Fruit fly (Drosophila melanogaster) whole organism, embryonic: Measurements from ENCODE around the gene Prat2.

ENCODE experiments used
- Aef1 ChIP-seq: fragments of 200-800 bp; sonication (Bioruptor generic); IDR thresholded peaks from 3 replicates; pipeline ENCODE4 v1.3.6; 2022; ENCODE audit warnings: missing biosample characterization, missing genetic modification characterization
- CG10274 ChIP-seq: fragments of 200-800 bp; sonication (Bioruptor generic); optimal IDR thresholded peaks from 3 replicates; lab custom pipeline; 2017; ENCODE audit warnings: missing biosample characterization, mild to moderate bottlenecking, missing genetic modification characterization
- CG10366 ChIP-seq: fragments of 200-800 bp; sonication (Bioruptor generic); IDR thresholded peaks from 2 replicates; pipeline ENCODE4 v1.3.6; 2022; ENCODE audit warnings: missing biosample characterization, missing genetic modification characterization
- CG10431 ChIP-seq: fragments of 200-800 bp; sonication (Bioruptor generic); optimal IDR thresholded peaks from 3 replicates; lab custom pipeline; 2018; ENCODE audit warnings: missing biosample characterization, mild to moderate bottlenecking, missing genetic modification characterization
- CG11398 ChIP-seq: fragments of 200-800 bp; sonication (Bioruptor generic); optimal IDR thresholded peaks from 2 replicates; lab custom pipeline; 2016; ENCODE audit warnings: missing biosample characterization, missing genetic modification characterization
- CG12071 ChIP-seq: fragments of 200-800 bp; sonication (Bioruptor generic); optimal IDR thresholded peaks from 3 replicates; lab custom pipeline; 2018; ENCODE audit warnings: missing biosample characterization, mild to moderate bottlenecking, missing genetic modification characterization
- CG12659 ChIP-seq: fragments of 200-800 bp; sonication (Bioruptor generic); optimal IDR thresholded peaks from 3 replicates; lab custom pipeline; 2017; ENCODE audit warnings: mild to moderate bottlenecking, missing biosample characterization, missing genetic modification reagents, missing genetic modification characterization
- CG15601 ChIP-seq: fragments of 200-800 bp; sonication (Bioruptor generic); optimal IDR thresholded peaks from 3 replicates; lab custom pipeline; 2019; ENCODE audit warnings: missing biosample characterization, mild to moderate bottlenecking, missing genetic modification characterization, moderate library complexity
- CG17359 ChIP-seq: fragments of 200-800 bp; sonication (Bioruptor generic); optimal IDR thresholded peaks from 3 replicates; lab custom pipeline; 2018; ENCODE audit warnings: missing biosample characterization, mild to moderate bottlenecking, missing genetic modification characterization, moderate library complexity
- CG1792 ChIP-seq: fragments of 200-800 bp; sonication (Bioruptor generic); optimal IDR thresholded peaks from 2 replicates; lab custom pipeline; 2016; ENCODE audit warnings: missing biosample characterization, missing genetic modification characterization
- CG34224 ChIP-seq: fragments of 200-800 bp; sonication (Bioruptor generic); IDR thresholded peaks from 3 replicates; pipeline ENCODE4 v1.3.6; 2022; ENCODE audit warnings: missing biosample characterization, missing genetic modification characterization; ENCODE audit not compliant: partially characterized antibody
- CG34422 ChIP-seq: fragments of 200-800 bp; sonication (Bioruptor generic); IDR thresholded peaks from 3 replicates; pipeline ENCODE4 v1.3.6; 2022; ENCODE audit warnings: missing biosample characterization, missing genetic modification characterization
- CG3995 ChIP-seq: fragments of 200-800 bp; sonication (Bioruptor generic); optimal IDR thresholded peaks from 3 replicates; lab custom pipeline; 2016; ENCODE audit warnings: missing biosample characterization, missing genetic modification characterization
- CG42726 ChIP-seq: fragments of 200-800 bp; sonication (Bioruptor generic); IDR thresholded peaks from 2 replicates; pipeline ENCODE4 v1.3.6; 2022; ENCODE audit warnings: missing biosample characterization, missing genetic modification characterization; ENCODE audit not compliant: partially characterized antibody
- CG4360 ChIP-seq: fragments of 200-800 bp; sonication (Bioruptor generic); IDR thresholded peaks from 2 replicates; pipeline ENCODE4 v1.3.6; 2022; ENCODE audit warnings: missing biosample characterization, missing genetic modification characterization
- CG6272 ChIP-seq: fragments of 200-800 bp; sonication (Bioruptor generic); IDR thresholded peaks from 2 replicates; pipeline ENCODE4 v1.3.6; 2022; ENCODE audit warnings: missing biosample characterization, missing genetic modification characterization
- CG8388 ChIP-seq: fragments of 200-800 bp; sonication (Bioruptor generic); optimal IDR thresholded peaks from 2 replicates; lab custom pipeline; 2019; ENCODE audit warnings: missing biosample characterization, mild to moderate bottlenecking, missing genetic modification characterization, moderate library complexity
- CG9797 ChIP-seq: fragments of 200-800 bp; sonication (Bioruptor generic); optimal IDR thresholded peaks from 3 replicates; lab custom pipeline; 2018; ENCODE audit warnings: missing biosample characterization, mild to moderate bottlenecking, missing genetic modification characterization
- CG9932 ChIP-seq: fragments of 200-800 bp; sonication (Bioruptor generic); IDR thresholded peaks from 2 replicates; pipeline ENCODE4 v1.3.6; 2022; ENCODE audit warnings: missing biosample characterization, missing genetic modification characterization
- Doc2 ChIP-seq: fragments of 200-800 bp; sonication (Bioruptor generic); IDR thresholded peaks from 2 replicates; pipeline ENCODE4 v1.3.6; 2022; ENCODE audit warnings: missing biosample characterization, missing genetic modification characterization
- GATAe ChIP-seq: fragments of 200-800 bp; sonication (Bioruptor generic); conservative IDR thresholded peaks from 2 replicates; pipeline ENCODE4 v1.3.6; 2022; ENCODE audit warnings: missing biosample characterization, missing genetic modification characterization
- H15 ChIP-seq: fragments of 200-800 bp; sonication (Bioruptor generic); IDR thresholded peaks from 3 replicates; pipeline ENCODE4 v1.3.6; 2022; ENCODE audit warnings: missing biosample characterization, missing genetic modification characterization
- HLH54F ChIP-seq: fragments of 200-800 bp; sonication (Bioruptor generic); optimal IDR thresholded peaks from 3 replicates; lab custom pipeline; 2016; ENCODE audit warnings: missing biosample characterization, missing genetic modification characterization
- Hr3 ChIP-seq: fragments of 200-800 bp; sonication (Bioruptor generic); optimal IDR thresholded peaks from 3 replicates; lab custom pipeline; 2016; ENCODE audit warnings: missing biosample characterization, missing genetic modification characterization
- Kr ChIP-seq: fragments of 200-800 bp; sonication (Bioruptor generic); optimal IDR thresholded peaks from 2 replicates; lab custom pipeline; 2017; ENCODE audit warnings: missing biosample characterization, mild to moderate bottlenecking, missing genetic modification characterization
- MTF-1 ChIP-seq: fragments of 200-800 bp; sonication (Bioruptor generic); optimal IDR thresholded peaks from 2 replicates; lab custom pipeline; 2018; ENCODE audit warnings: missing biosample characterization, mild to moderate bottlenecking, missing genetic modification characterization, borderline replicate concordance
- Mad ChIP-seq: fragments of 200-800 bp; sonication (Bioruptor generic); optimal IDR thresholded peaks from 2 replicates; lab custom pipeline; 2016; ENCODE audit warnings: missing biosample characterization, missing genetic modification characterization
- Pdp1 ChIP-seq, 2 experiments: fragments of 200-800 bp; sonication (Bioruptor generic); optimal IDR thresholded peaks; 3 replicates each; lab custom pipeline; 2016; ENCODE audit warnings: missing biosample characterization in 2 of 2, missing genetic modification characterization in 2 of 2, mild to moderate bottlenecking in 1 of 2, moderate library complexity in 1 of 2
- Ptx1 ChIP-seq: fragments of 200-800 bp; sonication (Bioruptor generic); IDR thresholded peaks from 2 replicates; pipeline ENCODE4 v1.3.6; 2022; ENCODE audit warnings: missing biosample characterization, missing genetic modification characterization
- Tbp ChIP-seq: fragments of >200 bp; optimal IDR thresholded peaks from 2 replicates; lab custom pipeline; 2018; ENCODE audit warnings: missing biosample characterization, missing genetic modification characterization
- YL-1 ChIP-seq: fragments of 200-800 bp; sonication (Bioruptor generic); optimal IDR thresholded peaks from 3 replicates; lab custom pipeline; 2017; ENCODE audit warnings: missing biosample characterization, mild to moderate bottlenecking, missing genetic modification characterization
- amos ChIP-seq: fragments of 200-800 bp; sonication (Bioruptor generic); IDR thresholded peaks from 2 replicates; pipeline ENCODE4 v1.3.6; 2022; ENCODE audit warnings: missing biosample characterization, missing genetic modification characterization; ENCODE audit not compliant: partially characterized antibody
- br ChIP-seq: fragments of >200 bp; optimal IDR thresholded peaks from 2 replicates; lab custom pipeline; 2017
- cad ChIP-seq: fragments of >200 bp; optimal IDR thresholded peaks from 2 replicates; lab custom pipeline; 2017; ENCODE audit warnings: missing biosample characterization, missing genetic modification characterization
- cas ChIP-seq: fragments of 200-800 bp; sonication (Bioruptor generic); IDR thresholded peaks from 2 replicates; pipeline ENCODE4 v1.3.6; 2022; ENCODE audit warnings: missing biosample characterization, missing genetic modification characterization
- chinmo ChIP-seq: fragments of 200-800 bp; sonication (Bioruptor generic); IDR thresholded peaks from 4 replicates; pipeline ENCODE4 v1.3.6; 2022; ENCODE audit warnings: missing biosample characterization, missing genetic modification characterization; ENCODE audit not compliant: partially characterized antibody
- corto ChIP-seq: fragments of 200-800 bp; sonication (Bioruptor generic); optimal IDR thresholded peaks from 2 replicates; lab custom pipeline; 2016; ENCODE audit warnings: missing biosample characterization, mild to moderate bottlenecking, missing genetic modification characterization, moderate library complexity
- crp ChIP-seq, 2 experiments: fragments of 200-800 bp; sonication (Bioruptor generic); optimal IDR thresholded peaks; 2 replicates in 1 of 2; 3 replicates in 1 of 2; lab custom pipeline; 2017; ENCODE audit warnings: missing biosample characterization in 2 of 2, missing genetic modification characterization in 2 of 2, mild to moderate bottlenecking in 1 of 2, moderate library complexity in 1 of 2
- dati ChIP-seq: fragments of 200-800 bp; sonication (Bioruptor generic); IDR thresholded peaks from 2 replicates; pipeline ENCODE4 v1.3.6; 2022; ENCODE audit warnings: missing biosample characterization, missing genetic modification characterization
- ftz-f1 ChIP-seq: fragments of 200-800 bp; sonication (Bioruptor generic); optimal IDR thresholded peaks from 2 replicates; lab custom pipeline; 2016; ENCODE audit warnings: missing biosample characterization, missing genetic modification characterization
- psq ChIP-seq: fragments of 200-800 bp; sonication (Bioruptor generic); optimal IDR thresholded peaks from 2 replicates; lab custom pipeline; 2017; ENCODE audit warnings: missing biosample characterization, missing genetic modification characterization
- repo ChIP-seq: fragments of 200-800 bp; sonication (Bioruptor generic); optimal IDR thresholded peaks from 2 replicates; lab custom pipeline; 2016; ENCODE audit warnings: missing biosample characterization, missing genetic modification characterization
- salm ChIP-seq: fragments of 200-800 bp; sonication (Bioruptor generic); optimal IDR thresholded peaks from 2 replicates; lab custom pipeline; 2018; ENCODE audit warnings: missing biosample characterization, mild to moderate bottlenecking, missing genetic modification characterization
- sens ChIP-seq: fragments of 200-800 bp; sonication (Bioruptor generic); peaks from one replicate; lab custom pipeline; 2016; ENCODE audit warnings: missing biosample characterization, missing genetic modification characterization
- sqz ChIP-seq: fragments of 200-800 bp; sonication (Bioruptor generic); optimal IDR thresholded peaks from 3 replicates; lab custom pipeline; 2018; ENCODE audit warnings: missing biosample characterization, mild to moderate bottlenecking, missing genetic modification characterization
- stc ChIP-seq: fragments of 200-800 bp; sonication (Bioruptor generic); IDR thresholded peaks from 2 replicates; pipeline ENCODE4 v1.3.6; 2022; ENCODE audit warnings: missing biosample characterization, missing genetic modification characterization
- tgo ChIP-seq: fragments of 200-800 bp; sonication (Bioruptor generic); IDR thresholded peaks from 3 replicates; pipeline ENCODE4 v1.3.6; 2022; ENCODE audit warnings: missing biosample characterization, missing genetic modification characterization
- trem ChIP-seq: fragments of 200-800 bp; optimal IDR thresholded peaks from 3 replicates; lab custom pipeline; 2019; ENCODE audit warnings: missing biosample characterization, mild to moderate bottlenecking, missing genetic modification characterization, moderate library complexity
- vnd ChIP-seq: fragments of 200-800 bp; sonication (Bioruptor generic); IDR thresholded peaks from 3 replicates; pipeline ENCODE4 v1.3.6; 2022; ENCODE audit warnings: missing biosample characterization, missing genetic modification characterization; ENCODE audit not compliant: partially characterized antibody
- wor ChIP-seq: fragments of 200-800 bp; sonication (Bioruptor generic); IDR thresholded peaks from 2 replicates; pipeline ENCODE4 v1.3.6; 2022; ENCODE audit warnings: missing biosample characterization, missing genetic modification characterization
- zen ChIP-seq: fragments of 200-800 bp; sonication (Bioruptor generic); optimal IDR thresholded peaks from 3 replicates; lab custom pipeline; 2018; ENCODE audit warnings: missing biosample characterization, mild to moderate bottlenecking, missing genetic modification characterization, moderate library complexity

Gene Prat2

DNA sequence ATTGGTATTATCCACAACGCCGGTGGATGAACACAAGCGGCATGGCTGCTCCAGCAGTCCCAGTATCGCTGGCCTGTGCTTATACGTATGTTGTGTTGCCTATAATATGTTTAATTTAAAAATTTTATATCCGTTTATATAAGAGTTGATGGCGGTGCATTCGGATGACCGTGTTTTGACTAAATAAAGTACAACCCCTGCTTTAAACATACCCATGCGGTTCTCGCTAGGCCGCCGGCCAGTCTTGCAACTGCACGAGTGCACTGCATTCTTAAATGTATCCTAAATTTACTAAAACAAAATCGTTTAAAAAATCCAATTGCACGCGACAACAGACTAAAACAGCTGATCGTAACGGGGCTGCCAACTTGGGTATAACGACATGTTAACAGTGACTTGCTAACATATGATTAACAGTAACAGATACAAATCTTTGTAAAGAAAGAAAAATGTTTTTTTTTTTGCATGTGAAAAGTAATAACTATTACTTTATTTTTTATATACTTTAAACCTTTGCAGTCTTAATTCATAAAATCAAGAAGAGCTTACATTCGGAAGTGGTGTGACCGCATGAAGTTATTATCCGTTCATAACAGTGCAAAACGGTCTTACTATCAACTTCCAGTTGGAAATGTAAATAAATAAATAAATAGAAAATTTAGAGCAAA is 43.2 kb upstream of the Prat2 start, which contains the start of the genes Uqcc1 and Surf1:
TSS of gene Uqcc1 (minus strand) at position 356 of the 668 bp plus-strand sequence.
TSS of gene Surf1 (plus strand) at position 594 of the 668 bp plus-strand sequence.
- TF ChIP-seq YL-1 (GFP tag; lab: Kevin White, UChicago): peak; percentile 45
- TF ChIP-seq crp (GFP tag; optimal IDR thresholded peaks at IDR 0.05; lab: Kevin White, UChicago): peak; percentile 57 to 90
- no peak for TF ChIP-seq MTF-1 (GFP tag; lab: Kevin White, UChicago)
- no peak for TF ChIP-seq Mad (GFP tag; lab: Kevin White, UChicago)
- no peak for TF ChIP-seq CG8388 (GFP tag; lab: Kevin White, UChicago)
- TF ChIP-seq Tbp: no peak
- TF ChIP-seq CG34224 (GFP tag; lab: Robert Waterston, UW): 0 out of 3 replicates have a peak, but pooled peaks have one; percentile 19
- no peak for TF ChIP-seq CG3995 (GFP tag; lab: Kevin White, UChicago)
- TF ChIP-seq corto (GFP tag; lab: Kevin White, UChicago): no peak
- no peak for TF ChIP-seq tgo (GFP tag; lab: Robert Waterston, UW)
- peak; percentile 1 for TF ChIP-seq CG12659 (GFP tag; lab: Kevin White, UChicago)
- no peak for TF ChIP-seq repo (GFP tag; lab: Kevin White, UChicago)
- no peak for TF ChIP-seq cad (GFP tag; lab: Kevin White, UChicago)
- TF ChIP-seq br: no peak
- no peak for TF ChIP-seq cas (GFP tag; lab: Robert Waterston, UW)
- no peak for TF ChIP-seq Aef1 (GFP tag; lab: Robert Waterston, UW)
- TF ChIP-seq sqz (GFP tag; lab: Kevin White, UChicago): no peak
- TF ChIP-seq CG10274 (GFP tag; lab: Kevin White, UChicago): no peak
- TF ChIP-seq stc (GFP tag; lab: Robert Waterston, UW): no peak
- no peak for TF ChIP-seq CG42726
- TF ChIP-seq sens (GFP tag; lab: Kevin White, UChicago): peak; percentile 57
- TF ChIP-seq zen (tag; lab: Kevin White, UChicago): no peak
- TF ChIP-seq vnd (GFP tag; lab: Robert Waterston, UW): no peak
- no peak for TF ChIP-seq CG15601 (tag; lab: Kevin White, UChicago)
- no peak for TF ChIP-seq Doc2 (GFP tag; lab: Robert Waterston, UW)
- no peak for TF ChIP-seq CG1792
- TF ChIP-seq CG10431 (GFP tag; lab: Kevin White, UChicago): no peak
- no peak for TF ChIP-seq CG4360
- TF ChIP-seq Ptx1 (GFP tag; lab: Robert Waterston, UW): no peak
- TF ChIP-seq Kr (GFP tag; lab: Kevin White, UChicago): no peak
- no peak for TF ChIP-seq GATAe (GFP tag; lab: Robert Waterston, UW)
- TF ChIP-seq CG9932 (GFP tag; lab: Robert Waterston, UW): no peak
- TF ChIP-seq dati (GFP tag; lab: Robert Waterston, UW): no peak
- TF ChIP-seq wor (GFP tag; lab: Robert Waterston, UW): no peak
- no peak for TF ChIP-seq amos (GFP tag; lab: Robert Waterston, UW)
- TF ChIP-seq Hr3: no peak
- peak; percentile 98 for TF ChIP-seq trem (tag; lab: Kevin White, UChicago)
- TF ChIP-seq psq: no peak
- no peak for TF ChIP-seq CG6272 (GFP tag; lab: Robert Waterston, UW)
- peak; percentile 13; the same call in 1 of the 3 replicates for TF ChIP-seq CG34422 (GFP tag; lab: Robert Waterston, UW)
- no peak for TF ChIP-seq CG12071 (GFP tag; lab: Kevin White, UChicago)
- TF ChIP-seq CG17359 (tag; lab: Kevin White, UChicago): peak; percentile 56
- no peak for TF ChIP-seq chinmo (GFP tag; lab: Robert Waterston, UW)
- no peak for TF ChIP-seq salm (tag; lab: Kevin White, UChicago)
- no peak for TF ChIP-seq CG11398 (GFP tag; lab: Kevin White, UChicago)
- TF ChIP-seq ftz-f1 (GFP tag; lab: Kevin White, UChicago): no peak
- no peak for TF ChIP-seq HLH54F (GFP tag; lab: Kevin White, UChicago)
- peak in 1 of 2 experiments; percentile 79 for TF ChIP-seq Pdp1 (GFP tag; optimal IDR thresholded peaks at IDR 0.05; lab: Kevin White, UChicago)
- TF ChIP-seq CG10366 (GFP tag; lab: Robert Waterston, UW): no peak
- peak; percentile 62 for TF ChIP-seq CG9797 (GFP tag; lab: Kevin White, UChicago)
- TF ChIP-seq H15 (GFP tag; lab: Robert Waterston, UW): no peak
